Fruit fly (Drosophila melanogaster): ENCODE results near the gene TwdlQ.

Gene TwdlQ

dm6 chr3R:26727014-26727413, 33.6 kb upstream of the TwdlQ start, which contains the start of gene CG14246:
Gene CG14246 (plus strand): TSS chr3R:26727314.
- TF ChIP-seq sv (GFP tag; optimal IDR thresholded peaks at IDR 0.05) (no peak), Abd-B (GFP tag; optimal IDR thresholded peaks at IDR 0.05) (no peak), psq (GFP tag; optimal IDR thresholded peaks at IDR 0.05) (no peak), foxo (GFP tag; optimal IDR thresholded peaks at IDR 0.05) (no peak), usp (GFP tag; optimal IDR thresholded peaks at IDR 0.05) (no peak), pan (optimal IDR thresholded peaks at IDR 0.05) (no peak), Mio (GFP tag; optimal IDR thresholded peaks at IDR 0.05) (no peak), Hr83 (GFP tag; optimal IDR thresholded peaks at IDR 0.05; ENCODE audit: poor library complexity, severe bottlenecking) (no peak), Jra (GFP tag; optimal IDR thresholded peaks at IDR 0.05) (no peak), ey (GFP tag; optimal IDR thresholded peaks at IDR 0.05) (no peak), sage (GFP tag; optimal IDR thresholded peaks at IDR 0.05) (no peak), lola (GFP tag; optimal IDR thresholded peaks at IDR 0.05) (no peak), tai (GFP tag; optimal IDR thresholded peaks at IDR 0.05) (no peak), Hr78 (GFP tag; optimal IDR thresholded peaks at IDR 0.05) (no peak), CrebA (GFP tag; optimal IDR thresholded peaks at IDR 0.05; ENCODE audit: borderline replicate concordance) (no peak), woc (GFP tag; optimal IDR thresholded peaks at IDR 0.05) (no peak), GATAd (GFP tag; optimal IDR thresholded peaks at IDR 0.05) (no peak), rgr (GFP tag; optimal IDR thresholded peaks at IDR 0.05) (no peak), HLH106 (tag; optimal IDR thresholded peaks at IDR 0.05) (no peak), dl (GFP tag; optimal IDR thresholded peaks at IDR 0.05; ENCODE audit: insufficient read depth in 1 of 2, partially characterized antibody in 2 of 2) (no peak)

dm6 chr3R:26725833-26726232, 32.4 kb upstream of the TwdlQ start, which contains the start of gene CG14244:
Gene CG14244 (plus strand): TSS chr3R:26726133.
- no peak for TF ChIP-seq foxo (GFP tag; optimal IDR thresholded peaks at IDR 0.05)
- no peak for TF ChIP-seq Rel (GFP tag; optimal IDR thresholded peaks at IDR 0.05)
- TF ChIP-seq Rel (tag; optimal IDR thresholded peaks at IDR 0.05), result no peak

dm6 chr3R:26724977-26725612, 31.7 kb upstream of the TwdlQ start, which contains the start of gene CG6420:
Gene CG6420 (minus strand): TSS chr3R:26725216.
- no peak for TF ChIP-seq Hr83 (GFP tag; optimal IDR thresholded peaks at IDR 0.05; ENCODE audit: poor library complexity, severe bottlenecking)
- peak; percentile 36 for TF ChIP-seq h (GFP tag; optimal IDR thresholded peaks at IDR 0.05)
- peak; percentile 19 for TF ChIP-seq HLH106 (tag; optimal IDR thresholded peaks at IDR 0.05)
- no peak for TF ChIP-seq dmrt93B (GFP tag; optimal IDR thresholded peaks at IDR 0.05)
- no peak for TF ChIP-seq Dif (GFP tag; optimal IDR thresholded peaks at IDR 0.05; ENCODE audit: partially characterized antibody)

- TF ChIP-seq dsf (GFP tag; optimal IDR thresholded peaks at IDR 0.05; ENCODE audit: borderline replicate concordance), result no peak
Observed at dm6 chr3R:26717864-26718263, 24.5 kb upstream of the TwdlQ start, which contains the start of gene Yif1. Gene Yif1 (plus strand): TSS chr3R:26717871.

dm6 chr3R:26717295-26717694, 23.9 kb upstream of the TwdlQ start, which contains the start of gene CG6425:
Gene CG6425 (minus strand): TSS chr3R:26717389.
- TF ChIP-seq OdsH (GFP tag; optimal IDR thresholded peaks at IDR 0.05) (no peak), Dfd (GFP tag; optimal IDR thresholded peaks at IDR 0.05) (no peak), Hr78 (GFP tag; optimal IDR thresholded peaks at IDR 0.05) (peak; percentile 73), Mio (GFP tag; optimal IDR thresholded peaks at IDR 0.05) (no peak), N (GFP tag; optimal IDR thresholded peaks at IDR 0.05) (peak; percentile 88), GATAd (GFP tag; optimal IDR thresholded peaks at IDR 0.05) (no peak), dl (GFP tag; optimal IDR thresholded peaks at IDR 0.05; ENCODE audit: insufficient read depth in 1 of 2, partially characterized antibody in 2 of 2) (no peak), HLH106 (tag; optimal IDR thresholded peaks at IDR 0.05) (peak; percentile 42), Sp1 (GFP tag; optimal IDR thresholded peaks at IDR 0.05) (peak; percentile 9), dmrt93B (GFP tag; optimal IDR thresholded peaks at IDR 0.05) (peak; percentile 14), ey (GFP tag; optimal IDR thresholded peaks at IDR 0.05) (peak; percentile 11), CG9705 (GFP tag; optimal IDR thresholded peaks at IDR 0.05) (peak; percentile 1), woc (GFP tag; optimal IDR thresholded peaks at IDR 0.05) (no peak), CG32264 (GFP tag; optimal IDR thresholded peaks at IDR 0.05) (no peak)
